Worm (Caenorhabditis elegans): ENCODE data around the gene sym-4.

DNA sequence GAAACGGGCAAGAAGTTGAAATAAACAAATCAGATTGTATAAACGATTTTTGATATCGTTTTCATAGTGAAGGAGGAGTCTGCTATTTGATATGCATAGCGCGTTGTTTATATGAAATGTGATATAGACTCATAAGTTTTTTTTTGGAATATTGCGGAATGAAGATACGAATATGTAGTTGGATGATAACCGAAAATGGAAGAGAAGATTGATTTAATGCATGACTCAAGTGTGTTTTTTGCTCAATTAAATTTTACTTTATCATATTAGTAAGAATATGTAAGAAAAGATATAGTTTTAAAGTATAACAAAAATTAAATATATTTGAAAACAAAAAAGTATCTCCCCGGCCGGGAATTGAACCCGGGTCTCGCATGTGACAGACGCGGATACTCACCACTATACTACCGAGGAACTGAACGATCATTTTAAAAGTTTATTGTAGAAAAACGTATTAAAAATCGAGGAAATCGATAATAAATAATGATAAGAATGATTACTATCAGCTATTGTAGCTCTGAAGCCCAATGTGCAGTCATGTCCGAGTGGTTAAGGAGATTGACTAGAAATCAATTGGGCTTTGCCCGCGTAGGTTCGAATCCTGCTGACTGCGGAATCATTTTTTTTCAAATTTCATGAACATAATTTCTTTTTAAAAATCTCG is 7.6 kb downstream of the sym-4 start, which contains the start of gene lgc-25:
- TF ChIP-seq sptf-1 (tag; optimal IDR thresholded peaks at IDR 0.05) (no peak), unc-39 (tag; optimal IDR thresholded peaks at IDR 0.05) (no peak), lsy-2 (tag; optimal IDR thresholded peaks at IDR 0.05) (no peak), pha-4 (tag; optimal IDR thresholded peaks at IDR 0.05) (no peak), nhr-28 (tag; optimal IDR thresholded peaks at IDR 0.05) (no peak), lin-13 (tag; optimal IDR thresholded peaks at IDR 0.05) (no peak), nhr-76 (tag; optimal IDR thresholded peaks at IDR 0.05) (no peak), hlh-1 (tag; optimal IDR thresholded peaks at IDR 0.05) (no peak), snpc-4 (tag; optimal IDR thresholded peaks at IDR 0.05) (no peak), sem-2 (GFP tag; optimal IDR thresholded peaks at IDR 0.05) (no peak)

Measured in whole organism, mixed stage, embryonic.